Worm (Caenorhabditis elegans): ENCODE results near the gene D2062.13.
A peak's percentile ranks its signal among the peaks of the same experiment; 100 is the strongest.
"Not testable (repeated sequence)": the region's sequence is repeated elsewhere in the genome, so short reads cannot be mapped to it uniquely, and the experiment has no call there.

Gene D2062.13

DNA sequence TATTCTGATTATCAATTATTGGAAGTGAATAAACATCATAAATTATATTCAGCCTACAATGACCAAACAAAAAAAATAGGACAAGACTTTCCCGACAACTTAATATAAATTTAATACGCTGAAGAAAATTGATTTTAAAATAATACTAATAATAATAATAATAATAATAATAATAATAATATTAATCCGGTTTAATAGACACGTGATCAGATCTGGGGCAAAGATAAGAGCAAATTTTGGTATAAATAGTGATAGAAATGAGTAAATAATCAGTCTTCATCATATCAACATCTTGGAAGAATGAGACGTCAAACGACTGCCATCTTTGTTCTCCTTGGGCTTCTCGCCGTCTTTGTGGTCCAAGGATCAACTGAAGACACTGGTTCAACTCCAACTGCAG is 6.8 kb downstream of the D2062.13 start, which contains the start of gene msrp-6:
msrp-6 (plus strand) TSS at position 301 of the 400 bp plus-strand sequence.
- TF ChIP-seq skn-1, mef-2, nhr-77 (tag; optimal IDR thresholded peaks at IDR 0.05): not testable (repeated sequence)

DNA sequence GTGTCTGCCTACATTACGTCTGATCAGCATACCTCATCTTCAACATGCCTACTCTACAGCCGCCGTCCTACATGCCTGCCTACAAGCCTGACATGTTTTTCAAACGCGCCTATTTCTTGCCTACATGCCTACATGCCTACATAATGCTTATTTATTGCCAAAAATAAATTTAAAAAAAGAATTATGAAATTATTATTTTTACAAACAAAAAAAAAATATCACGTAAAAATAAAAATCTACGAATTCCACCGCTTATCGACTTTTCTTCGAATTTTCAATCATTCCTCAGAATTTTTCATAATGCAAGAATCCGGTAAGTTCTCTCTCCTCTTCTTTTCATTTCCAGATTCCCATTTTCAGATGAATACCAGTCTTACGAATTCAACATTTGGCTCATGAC is 10.1 kb downstream of the D2062.13 start, which contains the start of gene D2062.5:
D2062.5 (plus strand) TSS at position 301 of the 400 bp plus-strand sequence.
- TF ChIP-seq fkh-4 (tag; optimal IDR thresholded peaks at IDR 0.05; ENCODE audit: borderline replicate concordance) (no peak), hlh-4 (tag; optimal IDR thresholded peaks at IDR 0.05) (no peak), egl-27 (tag; optimal IDR thresholded peaks at IDR 0.05) (no peak), skn-1 (tag; optimal IDR thresholded peaks at IDR 0.05) (no peak), unc-130 (tag; optimal IDR thresholded peaks at IDR 0.05) (no peak), xbp-1 (tag; optimal IDR thresholded peaks at IDR 0.05) (no peak), nhr-85 (tag) (no peak), ceh-63 (GFP tag; optimal IDR thresholded peaks at IDR 0.05) (no peak), mep-1 (tag; optimal IDR thresholded peaks at IDR 0.05) (no peak), unc-62 (GFP tag; optimal IDR thresholded peaks at IDR 0.05) (no peak), nhr-47 (tag; optimal IDR thresholded peaks at IDR 0.05) (no peak), pqm-1 (tag; optimal IDR thresholded peaks at IDR 0.05) (no peak), mdl-1 (tag; optimal IDR thresholded peaks at IDR 0.05) (no peak), swsn-7 (tag; optimal IDR thresholded peaks at IDR 0.05) (no peak), grh-1 (GFP tag; IDR thresholded peaks at IDR 0.05) (no peak)

- TF ChIP-seq dpl-1 (GFP tag; optimal IDR thresholded peaks at IDR 0.05); lin-13 (GFP tag; optimal IDR thresholded peaks at IDR 0.05); sox-4 (tag; optimal IDR thresholded peaks at IDR 0.05): not testable (repeated sequence)
Measured at ce11 chrII:2622936-2623452, 10.6 kb downstream of the D2062.13 start, which contains the start of gene D2062.4. Gene D2062.4, plus strand, starts transcription at chrII:2623402.

DNA sequence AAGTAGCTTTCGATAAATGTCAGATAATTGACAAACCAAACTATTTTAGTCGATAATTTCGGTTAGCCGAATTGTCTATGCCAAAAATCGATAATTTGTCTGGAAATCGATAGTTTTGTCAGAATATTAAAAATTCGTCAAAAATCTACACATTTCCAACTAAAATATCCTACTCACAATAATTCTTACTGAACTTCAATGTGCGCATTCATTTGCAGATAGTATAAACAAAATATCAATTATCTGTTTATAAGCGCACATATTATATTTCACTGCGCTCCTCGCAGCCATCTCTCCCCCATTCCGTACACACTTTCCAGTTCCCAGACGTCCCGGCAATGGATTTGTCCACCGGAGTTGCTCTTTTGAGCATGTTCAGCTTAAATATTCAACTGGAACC is 12.4 kb downstream of the D2062.13 start, which contains the start of gene lgc-28:
lgc-28 (plus strand) TSS at position 301 of the 400 bp plus-strand sequence.
- no peak for TF ChIP-seq nhr-28 (tag; optimal IDR thresholded peaks at IDR 0.05)

DNA sequence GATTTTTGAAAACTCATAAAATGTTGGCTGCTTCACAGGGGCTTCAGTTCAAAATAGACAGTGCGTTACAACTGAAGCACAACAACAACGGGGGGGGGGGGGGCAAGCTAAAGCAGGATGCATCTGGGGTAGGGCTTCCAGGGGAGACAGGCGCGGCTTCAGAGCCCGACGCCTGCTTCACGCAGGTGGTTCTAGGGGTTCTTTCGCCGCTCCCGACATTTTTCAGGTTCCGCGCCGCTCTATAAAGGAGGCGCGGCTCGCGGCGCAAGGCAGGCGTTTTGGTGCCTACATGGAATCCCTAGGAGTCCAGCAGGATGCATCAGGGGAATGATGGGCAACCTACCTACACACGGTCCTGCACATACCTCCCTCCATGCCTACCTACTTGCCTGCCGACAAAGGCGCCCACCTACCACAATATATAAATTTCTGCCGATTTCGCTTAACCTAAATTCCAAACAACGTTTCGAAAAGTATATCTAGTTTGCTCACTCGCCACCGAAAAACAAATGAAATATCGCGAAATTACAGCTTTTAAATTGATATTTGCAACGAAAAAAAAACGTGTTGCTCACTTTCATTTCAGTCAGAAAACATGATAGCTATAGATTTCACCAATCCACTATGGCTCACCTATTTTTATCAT is 14.9 kb downstream of the D2062.13 start, which contains the start of gene sri-71:
sri-71 (plus strand) TSS at position 596 of the 646 bp plus-strand sequence.
- TF ChIP-seq nhr-84 (tag; optimal IDR thresholded peaks at IDR 0.05) (no peak), hlh-17 (GFP tag; optimal IDR thresholded peaks at IDR 0.05; ENCODE audit: borderline replicate concordance) (no peak), efl-1 (optimal IDR thresholded peaks at IDR 0.05) (no peak), efl-1 (GFP tag; optimal IDR thresholded peaks at IDR 0.05 in 1 of 2) (peak in 1 of 2 experiments; percentile 60), ztf-11 (tag; optimal IDR thresholded peaks at IDR 0.05) (no peak), lin-13 (GFP tag; optimal IDR thresholded peaks at IDR 0.05) (no peak), efl-3 (GFP tag; optimal IDR thresholded peaks at IDR 0.05) (no peak)

- TF ChIP-seq mdl-1 (tag; optimal IDR thresholded peaks at IDR 0.05) (no peak), fkh-10 (GFP tag; optimal IDR thresholded peaks at IDR 0.05) (no peak), efl-1 (optimal IDR thresholded peaks at IDR 0.05) (no peak), efl-1 (GFP tag; optimal IDR thresholded peaks at IDR 0.05 in 1 of 2) (no peak), mab-9 (GFP tag; IDR thresholded peaks at IDR 0.05) (no peak), snu-23 (GFP tag; optimal IDR thresholded peaks at IDR 0.05) (no peak), swsn-7 (tag; optimal IDR thresholded peaks at IDR 0.05) (no peak), nhr-19 (GFP tag; conservative IDR thresholded peaks at IDR 0.05) (no peak), vab-15 (tag; optimal IDR thresholded peaks at IDR 0.05) (no peak), dsc-1 (tag; optimal IDR thresholded peaks at IDR 0.05) (no peak), nhr-71 (tag; optimal IDR thresholded peaks at IDR 0.05) (no peak), dpl-1 (GFP tag; optimal IDR thresholded peaks at IDR 0.05) (no peak)
Measured at ce11 chrII:2628401-2628800, 16.0 kb downstream of the D2062.13 start.
